Worm (Caenorhabditis elegans) whole organism, L4 larva: ENCODE data around the gene Y75B7AL.2.

Experiments
- ZK546.5 ChIP-seq, 2 experiments: sonication (generic microtip); optimal IDR thresholded peaks; 2 replicates each; lab custom pipeline; 2017; ENCODE audit warnings: missing biosample characterization in 2 of 2, missing genetic modification characterization in 2 of 2
- ces-1 ChIP-seq: fragments of 150-350 bp; sonication (generic microtip); optimal IDR thresholded peaks from 4 replicates; lab custom pipeline; 2014; ENCODE audit warnings: missing biosample characterization, missing genetic modification reagents, missing genetic modification characterization
- jun-1 ChIP-seq: fragments of 150-350 bp; optimal IDR thresholded peaks from 2 replicates; lab custom pipeline; 2014; ENCODE audit warnings: missing biosample characterization, missing genetic modification reagents, missing genetic modification characterization
- lin-13 ChIP-seq: fragments of 150-350 bp; optimal IDR thresholded peaks from 2 replicates; lab custom pipeline; 2014; ENCODE audit warnings: missing biosample characterization, missing genetic modification reagents, missing genetic modification characterization
- lin-15B ChIP-seq: fragments of 150-350 bp; sonication (generic microtip); optimal IDR thresholded peaks from 3 replicates; lab custom pipeline; 2014; ENCODE audit warnings: missing biosample characterization, missing genetic modification characterization
- lin-38 ChIP-seq: fragments of 200-800 bp; sonication (Bioruptor generic); IDR thresholded peaks from 2 replicates; pipeline ENCODE4 v1.3.6; 2022; ENCODE audit warnings: missing genetic modification reagents, missing genetic modification characterization, missing compliant biosample characterization
- mep-1 ChIP-seq: fragments of 150-350 bp; sonication (generic microtip); optimal IDR thresholded peaks from 3 replicates; lab custom pipeline; 2014; ENCODE audit warnings: missing biosample characterization, missing genetic modification characterization
- nhr-48 ChIP-seq: sonication (generic microtip); optimal IDR thresholded peaks from 2 replicates; lab custom pipeline; 2016; ENCODE audit warnings: mild to moderate bottlenecking, missing genetic modification characterization, missing compliant biosample characterization
- nhr-76 ChIP-seq: fragments of 150-350 bp; optimal IDR thresholded peaks from 2 replicates; lab custom pipeline; 2014; ENCODE audit warnings: missing biosample characterization, missing genetic modification characterization
- snpc-4 ChIP-seq: fragments of 150-350 bp; optimal IDR thresholded peaks from 2 replicates; lab custom pipeline; 2014; ENCODE audit warnings: missing biosample characterization, missing genetic modification characterization
- zfp-3 ChIP-seq: fragments of 200-800 bp; sonication (Bioruptor generic); conservative IDR thresholded peaks from 2 replicates; pipeline ENCODE4 v1.3.6; 2022; ENCODE audit warnings: missing genetic modification reagents, missing genetic modification characterization, missing compliant biosample characterization
- zip-11 ChIP-seq: fragments of 200-800 bp; sonication (Bioruptor generic); IDR thresholded peaks from 2 replicates; pipeline ENCODE4 v1.3.6; 2022; ENCODE audit warnings: missing genetic modification characterization, missing compliant biosample characterization
- ztf-11 ChIP-seq: fragments of 150-350 bp; optimal IDR thresholded peaks from 2 replicates; lab custom pipeline; 2014; ENCODE audit warnings: missing biosample characterization, missing genetic modification characterization

DNA sequence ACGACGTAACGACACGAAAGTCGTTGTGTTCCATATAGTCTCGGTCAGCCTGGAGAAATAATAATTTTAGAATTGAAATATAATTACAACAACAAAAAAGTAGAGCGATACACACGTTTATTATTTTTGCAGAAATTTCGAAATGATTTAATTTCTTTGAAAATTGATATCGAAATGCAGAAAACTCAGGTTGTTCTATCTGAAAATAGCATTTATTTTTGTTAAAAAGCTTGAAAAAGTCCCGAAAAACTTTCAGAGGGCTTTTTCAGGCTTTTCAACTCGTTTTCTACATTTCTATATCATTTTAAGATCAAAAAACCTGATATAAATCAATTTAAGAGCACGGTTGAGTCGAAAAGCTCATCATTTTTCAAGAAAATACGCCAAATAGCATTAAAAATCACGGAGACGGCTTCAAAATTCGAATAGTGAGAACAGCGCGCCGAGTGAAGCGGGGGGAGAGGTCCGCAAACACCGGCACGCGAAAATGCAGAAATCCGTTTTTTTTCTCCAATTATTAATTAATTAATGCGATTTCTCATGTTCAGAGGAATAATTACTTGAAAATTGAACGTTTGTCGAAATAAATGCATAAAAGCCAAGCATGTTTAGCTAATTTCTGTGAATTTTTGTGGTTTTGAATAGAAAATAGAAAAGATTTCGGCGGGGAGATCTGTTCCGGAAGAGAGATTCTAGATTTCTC lies 25.4 kb upstream of the Y75B7AL.2 start, which contains the start of gene rga-4:
- TF ChIP-seq lin-15B (tag; lab: Kevin White, UChicago) (no peak), ztf-11 (no peak), nhr-48 (no peak), jun-1 (tag; lab: Kevin White, UChicago) (no peak), ZK546.5 (tag; optimal IDR thresholded peaks at IDR 0.05; lab: Kevin White, UChicago) (no peak), mep-1 (tag; lab: Kevin White, UChicago) (no peak), lin-38 (no peak), zip-11 (GFP tag; lab: Robert Waterston, UW) (no peak), lin-13 (GFP tag; lab: Kevin White, UChicago) (no peak), snpc-4 (no peak), ces-1 (GFP tag; lab: Kevin White, UChicago) (no peak), nhr-76 (tag; lab: Kevin White, UChicago) (no peak), zfp-3 (GFP tag; lab: Robert Waterston, UW) (no peak)
